Worm (Caenorhabditis elegans) whole organism, L4 larva: Measurements from ENCODE around the gene srw-109.

Experiments used
- ZK546.5 ChIP-seq, 2 experiments: sonication (generic microtip); optimal IDR thresholded peaks; 2 replicates each; lab custom pipeline; 2017; ENCODE audit warnings: missing biosample characterization in 2 of 2, missing genetic modification characterization in 2 of 2
- ama-1 ChIP-seq: fragments of 150-350 bp; optimal IDR thresholded peaks from 2 replicates; lab custom pipeline; 2014; ENCODE audit warnings: inconsistent platforms, mixed read lengths
- lin-39 ChIP-seq: fragments of 150-350 bp; optimal IDR thresholded peaks from 2 replicates; lab custom pipeline; 2014; ENCODE audit warnings: missing biosample characterization, missing genetic modification reagents, missing genetic modification characterization
- mep-1 ChIP-seq: fragments of 150-350 bp; sonication (generic microtip); optimal IDR thresholded peaks from 3 replicates; lab custom pipeline; 2014; ENCODE audit warnings: missing biosample characterization, missing genetic modification characterization
- nhr-28 ChIP-seq: fragments of 150-350 bp; optimal IDR thresholded peaks from 2 replicates; lab custom pipeline; 2014; ENCODE audit warnings: missing biosample characterization, missing genetic modification characterization
- pha-4 ChIP-seq, 2 experiments: fragments of 150-350 bp in 1 of 2; fragments of 200-800 bp in 1 of 2; sonication (Bioruptor generic) in 1 of 2; IDR thresholded peaks in 1 of 2; optimal IDR thresholded peaks in 1 of 2; 2 replicates each; pipeline versions ENCODE4 v1.3.6 to Lab custom; 2014 to 2022; ENCODE audit warnings: missing genetic modification characterization in 2 of 2, missing genetic modification reagents in 2 of 2, missing biosample characterization in 1 of 2, missing compliant biosample characterization in 1 of 2
- unc-62 ChIP-seq, 3 experiments: fragments of 150-350 bp in 1 of 3; sonication (generic microtip); optimal IDR thresholded peaks in 2 of 3; peaks in 1 of 3; 1 replicate in 1 of 3; 2 replicates in 2 of 3; lab custom pipeline; 2014 to 2017; ENCODE audit warnings: missing biosample characterization in 3 of 3, missing genetic modification characterization in 3 of 3, missing genetic modification reagents in 3 of 3, missing genotype in 1 of 3

- TF ChIP-seq ZK546.5 (tag; optimal IDR thresholded peaks at IDR 0.05; lab: Kevin White, UChicago) (no peak), nhr-28 (tag; lab: Kevin White, UChicago) (no peak), ama-1 (lab: Kevin White, UChicago) (no peak), mep-1 (tag; lab: Kevin White, UChicago) (no peak), lin-39 (tag; lab: Kevin White, UChicago) (no peak), unc-62 (GFP tag; optimal IDR thresholded peaks at IDR 0.05 in 1 of 2; lab: Kevin White, UChicago) (no peak), unc-62 (tag; optimal IDR thresholded peaks at IDR 0.05; lab: Kevin White, UChicago) (no peak), pha-4 (GFP tag; IDR thresholded peaks at IDR 0.05; lab: Robert Waterston, UW) (no peak), pha-4 (tag; optimal IDR thresholded peaks at IDR 0.05; lab: Kevin White, UChicago) (no peak)
Measured at ce11 chrV:624922-625321, 16.2 kb upstream of the srw-109 start, which contains the start of gene srt-17.
